Fruit fly (Drosophila melanogaster): ENCODE results near the gene Smr.

Gene Smr

dm6 chrX:12676554-12677336 lies 65.7 kb downstream of the Smr start (continued):
- TF ChIP-seq sd (tag; optimal IDR thresholded peaks at IDR 0.05) (peak; percentile 15), CG10543 (GFP tag; optimal IDR thresholded peaks at IDR 0.05) (peak; percentile 77), CG10321 (GFP tag; IDR thresholded peaks at IDR 0.05) (peak; percentile 59), CG15269 (tag; optimal IDR thresholded peaks at IDR 0.05) (peak; percentile 46), nom (GFP tag; optimal IDR thresholded peaks at IDR 0.05) (peak; percentile 95), Nf-YC (tag; optimal IDR thresholded peaks at IDR 0.05) (peak; percentile 69), Atf6 (GFP tag; IDR thresholded peaks at IDR 0.05) (no peak), Nf-YB (GFP tag; optimal IDR thresholded peaks at IDR 0.05) (peak; percentile 54), CG32772 (GFP tag; IDR thresholded peaks at IDR 0.05) (peak; percentile 49), abd-A (tag; optimal IDR thresholded peaks at IDR 0.05) (peak; percentile 89), kni (GFP tag; optimal IDR thresholded peaks at IDR 0.05) (peak; percentile 89), CG7271 (tag; optimal IDR thresholded peaks at IDR 0.05) (no peak), chinmo (GFP tag; IDR thresholded peaks at IDR 0.05; ENCODE audit: partially characterized antibody) (peak; percentile 80; the same call in 2 of the 4 replicates), sqz (GFP tag; optimal IDR thresholded peaks at IDR 0.05) (peak; percentile 99), CG1233 (GFP tag; optimal IDR thresholded peaks at IDR 0.05) (no peak), cg (GFP tag; optimal IDR thresholded peaks at IDR 0.05) (peak; percentile 63), crol (GFP tag; IDR thresholded peaks at IDR 0.05) (peak; percentile 75), danr (GFP tag; IDR thresholded peaks at IDR 0.05) (no peak), Ada2b (GFP tag; IDR thresholded peaks at IDR 0.05) (no peak), Drgx (GFP tag; IDR thresholded peaks at IDR 0.05) (peak; percentile 86), Blimp-1 (GFP tag; optimal IDR thresholded peaks at IDR 0.05) (peak; percentile 73), CG18262 (tag; optimal IDR thresholded peaks at IDR 0.05) (no peak), CG6654 (GFP tag; optimal IDR thresholded peaks at IDR 0.05) (no peak), lab (GFP tag; optimal IDR thresholded peaks at IDR 0.05) (no peak), mirr (GFP tag; optimal IDR thresholded peaks at IDR 0.05) (peak; percentile 48), Pdp1 (GFP tag; optimal IDR thresholded peaks at IDR 0.05) (peak in 1 of 2 experiments; percentile 98), Med (GFP tag) (peak; percentile 65), CG10654 (GFP tag; optimal IDR thresholded peaks at IDR 0.05) (no peak), CG13894 (tag; optimal IDR thresholded peaks at IDR 0.05) (peak; percentile 58), CG17359 (tag; optimal IDR thresholded peaks at IDR 0.05) (peak; percentile 28), CoRest (tag; optimal IDR thresholded peaks at IDR 0.05) (peak; percentile 28), rib (GFP tag; IDR thresholded peaks at IDR 0.05) (0 out of 2 replicates have a peak, but pooled peaks have one; percentile 21), corto (GFP tag; optimal IDR thresholded peaks at IDR 0.05) (peak; percentile 1), CG2678 (tag; optimal IDR thresholded peaks at IDR 0.05) (peak; percentile 16), CG15601 (tag; optimal IDR thresholded peaks at IDR 0.05) (no peak), Hsf (GFP tag; optimal IDR thresholded peaks at IDR 0.05) (no peak), H2.0 (GFP tag; IDR thresholded peaks at IDR 0.05) (no peak), pb (GFP tag; optimal IDR thresholded peaks at IDR 0.05) (no peak), CG7987 (GFP tag; optimal IDR thresholded peaks at IDR 0.05) (peak; percentile 17)
